Worm (Caenorhabditis elegans): ENCODE measurements around the gene ubxn-2.

The ubxn-2 gene

DNA sequence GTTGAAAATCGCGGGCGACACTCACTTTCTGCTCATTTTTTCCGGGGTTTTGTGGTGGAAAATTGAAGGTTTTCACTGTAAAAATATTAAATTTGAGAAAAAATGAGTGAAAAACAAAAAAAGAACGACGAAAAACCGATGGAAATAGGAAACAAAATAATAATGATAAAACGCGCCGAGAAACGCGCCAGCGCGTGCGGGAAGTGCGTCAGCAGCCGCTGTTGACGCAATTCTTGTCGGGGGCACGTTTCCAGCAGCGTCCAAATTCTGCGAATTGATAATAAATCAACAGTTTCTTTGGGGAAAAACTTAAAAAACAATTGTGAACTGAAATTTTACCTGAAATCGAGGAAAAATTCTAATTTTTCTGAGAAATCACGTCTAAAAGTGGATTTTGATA, at the start of gene ubxn-2:
Gene ubxn-2 (minus strand): TSS at position 36 of the 400 bp plus-strand sequence.
- TF ChIP-seq ztf-7 (tag; optimal IDR thresholded peaks at IDR 0.05) (peak; percentile 80), spr-3 (GFP tag; optimal IDR thresholded peaks at IDR 0.05) (peak; percentile 32), unc-62 (GFP tag; optimal IDR thresholded peaks at IDR 0.05 in 1 of 2) (no peak), unc-62 (tag; optimal IDR thresholded peaks at IDR 0.05) (no peak), zfp-2 (tag; optimal IDR thresholded peaks at IDR 0.05) (no peak), nhr-11 (tag; optimal IDR thresholded peaks at IDR 0.05) (peak; percentile 24), F49E8.2 (tag; optimal IDR thresholded peaks at IDR 0.05; ENCODE audit: borderline replicate concordance) (no peak), set-16 (GFP tag; IDR thresholded peaks at IDR 0.05) (no peak), fos-1 (tag; optimal IDR thresholded peaks at IDR 0.05) (no peak), nhr-48 (tag; optimal IDR thresholded peaks at IDR 0.05) (peak; percentile 28), F10B5.3 (tag; optimal IDR thresholded peaks at IDR 0.05) (peak; percentile 25), F26F4.8 (GFP tag; conservative IDR thresholded peaks at IDR 0.05) (no peak), dve-1 (tag; optimal IDR thresholded peaks at IDR 0.05; ENCODE audit: insufficient read depth) (peak; percentile 80), jun-1 (tag; optimal IDR thresholded peaks at IDR 0.05) (peak; percentile 35), ceh-32 (tag; optimal IDR thresholded peaks at IDR 0.05; ENCODE audit: poor library complexity) (no peak), dmd-8 (GFP tag; IDR thresholded peaks at IDR 0.05) (no peak), lin-38 (GFP tag; IDR thresholded peaks at IDR 0.05) (peak; percentile 85), daf-8 (GFP tag; IDR thresholded peaks at IDR 0.05) (no peak), ZK337.2 (GFP tag; IDR thresholded peaks at IDR 0.05) (no peak), lin-13 (GFP tag; optimal IDR thresholded peaks at IDR 0.05) (peak; percentile 59), nhr-42 (GFP tag; IDR thresholded peaks at IDR 0.05) (peak; percentile 12; the same call in 1 of the 2 replicates), saeg-2 (GFP tag; IDR thresholded peaks at IDR 0.05) (no peak), aly-2 (tag; optimal IDR thresholded peaks at IDR 0.05) (no peak), nhr-77 (tag; optimal IDR thresholded peaks at IDR 0.05) (no peak), hmg-1.1 (GFP tag; IDR thresholded peaks at IDR 0.05) (peak; percentile 80), hlh-30 (tag; optimal IDR thresholded peaks at IDR 0.05; ENCODE audit: insufficient read depth) (peak; percentile 67), R02D3.7 (tag; optimal IDR thresholded peaks at IDR 0.05) (no peak), dpl-1 (GFP tag; optimal IDR thresholded peaks at IDR 0.05) (peak; percentile 83), nhr-10 (tag; optimal IDR thresholded peaks at IDR 0.05) (no peak), ctbp-1 (GFP tag; IDR thresholded peaks at IDR 0.05) (no peak), php-3 (GFP tag; IDR thresholded peaks at IDR 0.05) (no peak), mep-1 (tag; optimal IDR thresholded peaks at IDR 0.05) (peak; percentile 79), snpc-4 (tag; optimal IDR thresholded peaks at IDR 0.05) (no peak), lin-29 (GFP tag; IDR thresholded peaks at IDR 0.05) (peak; percentile 42; the same call in 1 of the 2 replicates), rbr-2 (tag; optimal IDR thresholded peaks at IDR 0.05) (peak; percentile 77), F44E2.7 (GFP tag; IDR thresholded peaks at IDR 0.05) (no peak), hif-1 (tag; optimal IDR thresholded peaks at IDR 0.05) (peak in 1 of 2 experiments; percentile 61), Y5F2A.4 (GFP tag; optimal IDR thresholded peaks at IDR 0.05) (no peak), nhr-237 (tag; optimal IDR thresholded peaks at IDR 0.05) (no peak), snpc-1.2 (GFP tag; IDR thresholded peaks at IDR 0.05) (no peak), mxl-2 (GFP tag; conservative IDR thresholded peaks at IDR 0.05) (no peak), tag-97 (GFP tag; IDR thresholded peaks at IDR 0.05) (no peak), zfp-3 (GFP tag; conservative IDR thresholded peaks at IDR 0.05) (no peak; the same call in 1 of the 2 replicates), Y48G9A.11 (GFP tag; IDR thresholded peaks at IDR 0.05) (no peak), duxl-1 (tag; optimal IDR thresholded peaks at IDR 0.05; ENCODE audit: poor library complexity) (peak; percentile 27), mdt-29 (GFP tag; IDR thresholded peaks at IDR 0.05) (no peak), nhr-25 (tag; optimal IDR thresholded peaks at IDR 0.05; ENCODE audit: borderline replicate concordance, insufficient read depth) (peak; percentile 15), attf-4 (tag; optimal IDR thresholded peaks at IDR 0.05) (no peak), aha-1 (tag) (no peak), T20F7.1 (GFP tag; optimal IDR thresholded peaks at IDR 0.05) (peak; percentile 29), T26A8.4 (GFP tag; IDR thresholded peaks at IDR 0.05) (peak; percentile 70), dmd-6 (GFP tag; IDR thresholded peaks at IDR 0.05) (peak; percentile 72)
